Fruit fly (Drosophila melanogaster) whole organism, embryonic: ENCODE results near the gene Slu7.

Experiments
- ATbp ChIP-seq: fragments of 200-800 bp; sonication (Bioruptor generic); optimal IDR thresholded peaks from 2 replicates; lab custom pipeline; 2017; ENCODE audit warnings: missing biosample characterization, mild to moderate bottlenecking, missing genetic modification characterization, missing genetic modification reagents
- Ada2b ChIP-seq: fragments of 200-800 bp; sonication (Bioruptor generic); IDR thresholded peaks from 2 replicates; pipeline ENCODE4 v1.3.6; 2022; ENCODE audit warnings: missing biosample characterization, missing genetic modification characterization
- Bteb2 ChIP-seq: fragments of 200-800 bp; sonication (Bioruptor generic); optimal IDR thresholded peaks from 2 replicates; lab custom pipeline; 2016; ENCODE audit warnings: missing biosample characterization, missing genetic modification characterization
- CG11723 ChIP-seq: fragments of 200-800 bp; sonication (Bioruptor generic); optimal IDR thresholded peaks from 2 replicates; lab custom pipeline; 2017; ENCODE audit warnings: missing biosample characterization, mild to moderate bottlenecking, missing genetic modification characterization
- CG1233 ChIP-seq: fragments of 200-800 bp; sonication (Bioruptor generic); optimal IDR thresholded peaks from 4 replicates; lab custom pipeline; 2018; ENCODE audit warnings: missing biosample characterization, mild to moderate bottlenecking, missing genetic modification characterization
- CG14441 ChIP-seq: fragments of 200-800 bp; sonication (Bioruptor generic); IDR thresholded peaks from 2 replicates; pipeline ENCODE4 v1.3.6; 2022; ENCODE audit warnings: missing biosample characterization, missing genetic modification characterization
- CG15601 ChIP-seq: fragments of 200-800 bp; sonication (Bioruptor generic); optimal IDR thresholded peaks from 3 replicates; lab custom pipeline; 2019; ENCODE audit warnings: missing biosample characterization, mild to moderate bottlenecking, missing genetic modification characterization, moderate library complexity
- CG16813 ChIP-seq: fragments of 200-800 bp; sonication (Bioruptor generic); IDR thresholded peaks from 3 replicates; pipeline ENCODE4 v1.3.6; 2022; ENCODE audit warnings: missing biosample characterization, missing genetic modification characterization; ENCODE audit not compliant: partially characterized antibody
- CG2678 ChIP-seq: fragments of 200-800 bp; sonication (Bioruptor generic); optimal IDR thresholded peaks from 3 replicates; lab custom pipeline; 2019; ENCODE audit warnings: missing biosample characterization, mild to moderate bottlenecking, missing genetic modification characterization, moderate library complexity
- CG2875 ChIP-seq: fragments of 200-800 bp; sonication (Bioruptor generic); optimal IDR thresholded peaks from 2 replicates; lab custom pipeline; 2017; ENCODE audit warnings: missing biosample characterization, mild to moderate bottlenecking, missing genetic modification characterization, missing genetic modification reagents
- CG33213 ChIP-seq: fragments of 200-800 bp; sonication (Bioruptor generic); optimal IDR thresholded peaks from 3 replicates; lab custom pipeline; 2016; ENCODE audit warnings: missing biosample characterization, missing genetic modification characterization
- CG33557 ChIP-seq: fragments of 200-800 bp; sonication (Bioruptor generic); optimal IDR thresholded peaks from 2 replicates; lab custom pipeline; 2019; ENCODE audit warnings: missing biosample characterization, mild to moderate bottlenecking, missing genetic modification characterization, moderate library complexity
- CG3407 ChIP-seq: fragments of 200-800 bp; sonication (Bioruptor generic); optimal IDR thresholded peaks from 2 replicates; lab custom pipeline; 2018; ENCODE audit warnings: missing biosample characterization, mild to moderate bottlenecking, missing genetic modification characterization
- CG4360 ChIP-seq: fragments of 200-800 bp; sonication (Bioruptor generic); IDR thresholded peaks from 2 replicates; pipeline ENCODE4 v1.3.6; 2022; ENCODE audit warnings: missing biosample characterization, missing genetic modification characterization
- CG43689 ChIP-seq: fragments of 200-800 bp; sonication (Bioruptor generic); IDR thresholded peaks from 2 replicates; pipeline ENCODE4 v1.3.6; 2022; ENCODE audit warnings: missing biosample characterization, missing genetic modification characterization
- CG7928 ChIP-seq: fragments of 200-800 bp; sonication (Bioruptor generic); optimal IDR thresholded peaks from 2 replicates; lab custom pipeline; 2017; ENCODE audit warnings: missing biosample characterization, mild to moderate bottlenecking, missing genetic modification characterization
- CG8478 ChIP-seq: fragments of >200 bp; optimal IDR thresholded peaks from 2 replicates; lab custom pipeline; 2018
- Dref ChIP-seq: fragments of 200-800 bp; sonication (Bioruptor generic); IDR thresholded peaks from 2 replicates; pipeline ENCODE4 v1.3.6; 2022; ENCODE audit warnings: missing biosample characterization, missing genetic modification characterization
- Gug ChIP-seq: fragments of 200-800 bp; sonication (Bioruptor generic); IDR thresholded peaks from 4 replicates; pipeline ENCODE4 v1.3.6; 2022; ENCODE audit warnings: missing biosample characterization, missing genetic modification characterization
- Hand ChIP-seq: fragments of 200-800 bp; sonication (Bioruptor generic); optimal IDR thresholded peaks from 2 replicates; lab custom pipeline; 2017; ENCODE audit warnings: mild to moderate bottlenecking, missing biosample characterization, missing genetic modification reagents, missing genetic modification characterization
- MESR4 ChIP-seq: fragments of 200-800 bp; sonication (Bioruptor generic); optimal IDR thresholded peaks from 2 replicates; lab custom pipeline; 2018; ENCODE audit warnings: missing biosample characterization, mild to moderate bottlenecking, missing genetic modification characterization, moderate library complexity
- Med ChIP-seq: fragments of 200-800 bp; sonication (Bioruptor generic); peaks from one replicate; lab custom pipeline; 2016; ENCODE audit warnings: missing biosample characterization, missing genetic modification characterization, mild to moderate bottlenecking, inconsistent platforms, moderate library complexity
- Mes4 ChIP-seq: fragments of 200-800 bp; sonication (Bioruptor generic); optimal IDR thresholded peaks from 2 replicates; lab custom pipeline; 2016; ENCODE audit warnings: missing biosample characterization, missing genetic modification characterization
- NFAT ChIP-seq: fragments of 200-800 bp; sonication (Bioruptor generic); IDR thresholded peaks from 2 replicates; pipeline ENCODE4 v1.3.6; 2022; ENCODE audit warnings: missing biosample characterization, missing genetic modification characterization
- Oli ChIP-seq: fragments of 200-800 bp; sonication (Bioruptor generic); optimal IDR thresholded peaks from 2 replicates; lab custom pipeline; 2018; ENCODE audit warnings: missing biosample characterization, mild to moderate bottlenecking, missing genetic modification characterization, moderate library complexity
- Sry-β ChIP-seq: fragments of 200-800 bp; sonication (Bioruptor generic); optimal IDR thresholded peaks from 2 replicates; lab custom pipeline; 2018; ENCODE audit warnings: missing biosample characterization, mild to moderate bottlenecking, missing genetic modification characterization, moderate library complexity
- abd-A ChIP-seq: fragments of 200-800 bp; sonication (Bioruptor generic); optimal IDR thresholded peaks from 3 replicates; lab custom pipeline; 2019; ENCODE audit warnings: missing biosample characterization, mild to moderate bottlenecking, missing genetic modification characterization, moderate library complexity
- aop ChIP-seq: fragments of 200-800 bp; sonication (Bioruptor generic); IDR thresholded peaks from 2 replicates; pipeline ENCODE4 v1.3.6; 2022; ENCODE audit warnings: missing biosample characterization, missing genetic modification characterization
- cas ChIP-seq: fragments of 200-800 bp; sonication (Bioruptor generic); IDR thresholded peaks from 2 replicates; pipeline ENCODE4 v1.3.6; 2022; ENCODE audit warnings: missing biosample characterization, missing genetic modification characterization
- chinmo ChIP-seq: fragments of 200-800 bp; sonication (Bioruptor generic); IDR thresholded peaks from 4 replicates; pipeline ENCODE4 v1.3.6; 2022; ENCODE audit warnings: missing biosample characterization, missing genetic modification characterization; ENCODE audit not compliant: partially characterized antibody
- chn ChIP-seq: fragments of 200-800 bp; sonication (Bioruptor generic); optimal IDR thresholded peaks from 2 replicates; lab custom pipeline; 2016; ENCODE audit warnings: missing biosample characterization, missing genetic modification characterization
- crol ChIP-seq: fragments of 200-800 bp; sonication (Bioruptor generic); IDR thresholded peaks from 2 replicates; pipeline ENCODE4 v1.3.6; 2022; ENCODE audit warnings: missing biosample characterization, missing genetic modification characterization
- cwo ChIP-seq: fragments of 200-800 bp; sonication (Bioruptor generic); optimal IDR thresholded peaks from 3 replicates; lab custom pipeline; 2017; ENCODE audit warnings: missing biosample characterization, missing genetic modification characterization, mild to moderate bottlenecking, moderate library complexity, missing genetic modification reagents
- dmrt99B ChIP-seq: fragments of 200-800 bp; sonication (Bioruptor generic); optimal IDR thresholded peaks from 2 replicates; lab custom pipeline; 2018; ENCODE audit warnings: missing biosample characterization, mild to moderate bottlenecking, missing genetic modification characterization, moderate library complexity
- gem ChIP-seq: fragments of 200-800 bp; sonication (Bioruptor generic); optimal IDR thresholded peaks from 2 replicates; lab custom pipeline; 2019; ENCODE audit warnings: missing biosample characterization, mild to moderate bottlenecking, missing genetic modification characterization, moderate library complexity
- grau ChIP-seq: fragments of 200-800 bp; optimal IDR thresholded peaks from 3 replicates; lab custom pipeline; 2019; ENCODE audit warnings: missing biosample characterization, mild to moderate bottlenecking, missing genetic modification characterization, moderate library complexity
- ken ChIP-seq: fragments of 200-800 bp; sonication (Bioruptor generic); IDR thresholded peaks from 3 replicates; pipeline ENCODE4 v1.3.6; 2022; ENCODE audit warnings: missing biosample characterization, missing genetic modification characterization
- kni ChIP-seq: fragments of 200-800 bp; sonication (Bioruptor generic); optimal IDR thresholded peaks from 3 replicates; lab custom pipeline; 2017; ENCODE audit warnings: mild to moderate bottlenecking, missing biosample characterization, missing genetic modification reagents, missing genetic modification characterization
- mld ChIP-seq: fragments of 200-800 bp; sonication (Bioruptor generic); IDR thresholded peaks from 3 replicates; pipeline ENCODE4 v1.3.6; 2022; ENCODE audit warnings: missing biosample characterization, missing genetic modification characterization; ENCODE audit not compliant: partially characterized antibody
- pros ChIP-seq: fragments of 200-800 bp; sonication (Bioruptor generic); optimal IDR thresholded peaks from 3 replicates; lab custom pipeline; 2019; ENCODE audit warnings: missing biosample characterization, mild to moderate bottlenecking, missing genetic modification characterization, moderate library complexity
- row ChIP-seq: fragments of 200-800 bp; sonication (Bioruptor generic); IDR thresholded peaks from 3 replicates; pipeline ENCODE4 v1.3.6; 2022; ENCODE audit warnings: missing biosample characterization, missing genetic modification characterization
- sens ChIP-seq: fragments of 200-800 bp; sonication (Bioruptor generic); peaks from one replicate; lab custom pipeline; 2016; ENCODE audit warnings: missing biosample characterization, missing genetic modification characterization
- sqz ChIP-seq: fragments of 200-800 bp; sonication (Bioruptor generic); optimal IDR thresholded peaks from 3 replicates; lab custom pipeline; 2018; ENCODE audit warnings: missing biosample characterization, mild to moderate bottlenecking, missing genetic modification characterization
- zfh1 ChIP-seq: fragments of 200-800 bp; sonication (Bioruptor generic); IDR thresholded peaks from 3 replicates; pipeline ENCODE4 v1.3.6; 2022; ENCODE audit warnings: missing biosample characterization, missing genetic modification characterization

Gene Slu7

DNA sequence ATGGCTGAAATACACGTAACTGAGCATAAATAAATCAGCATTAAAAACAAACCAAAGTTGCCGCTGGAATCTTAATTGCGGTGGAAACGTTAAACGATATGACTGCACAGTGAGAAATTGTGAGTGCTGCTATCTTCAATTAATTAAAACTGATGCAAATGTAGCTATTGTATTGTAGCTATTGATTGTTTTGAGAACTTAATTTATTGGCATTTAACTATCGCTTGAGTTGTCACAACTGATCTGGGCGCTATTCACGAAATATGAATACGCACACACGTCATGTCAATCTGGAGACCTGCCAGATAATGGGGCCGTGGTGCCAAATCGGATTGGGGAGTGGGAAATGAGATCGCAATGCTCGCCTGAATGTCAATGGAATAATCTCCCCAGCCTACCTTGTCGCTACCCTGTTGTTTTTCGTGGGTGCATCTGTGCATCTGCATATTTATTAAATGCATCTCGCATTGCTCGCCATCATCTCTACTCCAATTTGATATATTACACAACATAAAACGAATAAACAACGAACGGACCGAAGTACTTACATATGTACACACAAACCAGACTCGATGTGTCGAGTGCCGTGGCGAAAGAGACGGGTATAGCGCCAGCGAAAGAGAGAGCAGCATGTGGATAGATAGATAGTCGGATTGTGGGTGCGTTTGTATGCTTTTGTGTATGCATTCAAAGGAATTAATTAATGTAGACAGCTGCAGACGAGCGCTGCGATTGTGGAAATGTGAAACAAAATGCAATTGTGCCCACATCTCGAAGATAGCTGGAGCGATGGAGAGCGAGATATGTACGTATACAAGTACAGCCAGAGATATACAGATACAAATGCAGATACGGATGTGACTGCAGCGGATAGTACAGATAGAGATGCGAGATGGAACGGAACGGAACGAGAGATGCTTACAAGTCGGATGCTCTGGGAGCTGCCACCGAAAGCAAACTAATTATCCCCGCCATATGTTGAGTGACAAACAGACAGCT, 44.9 kb upstream of the Slu7 start (continued):
- TF ChIP-seq Hand (GFP tag; lab: Kevin White, UChicago) (no peak), chn (GFP tag; lab: Kevin White, UChicago) (no peak), aop (GFP tag; lab: Robert Waterston, UW) (0 out of 2 replicates have a peak, but pooled peaks have one; percentile 3), Bteb2 (no peak), NFAT (no peak), CG33557 (GFP tag; lab: Kevin White, UChicago) (peak; percentile 45), Mes4 (GFP tag; lab: Kevin White, UChicago) (no peak), CG11723 (no peak), Oli (no peak), CG8478 (no peak), Dref (GFP tag; lab: Robert Waterston, UW) (no peak)

DNA sequence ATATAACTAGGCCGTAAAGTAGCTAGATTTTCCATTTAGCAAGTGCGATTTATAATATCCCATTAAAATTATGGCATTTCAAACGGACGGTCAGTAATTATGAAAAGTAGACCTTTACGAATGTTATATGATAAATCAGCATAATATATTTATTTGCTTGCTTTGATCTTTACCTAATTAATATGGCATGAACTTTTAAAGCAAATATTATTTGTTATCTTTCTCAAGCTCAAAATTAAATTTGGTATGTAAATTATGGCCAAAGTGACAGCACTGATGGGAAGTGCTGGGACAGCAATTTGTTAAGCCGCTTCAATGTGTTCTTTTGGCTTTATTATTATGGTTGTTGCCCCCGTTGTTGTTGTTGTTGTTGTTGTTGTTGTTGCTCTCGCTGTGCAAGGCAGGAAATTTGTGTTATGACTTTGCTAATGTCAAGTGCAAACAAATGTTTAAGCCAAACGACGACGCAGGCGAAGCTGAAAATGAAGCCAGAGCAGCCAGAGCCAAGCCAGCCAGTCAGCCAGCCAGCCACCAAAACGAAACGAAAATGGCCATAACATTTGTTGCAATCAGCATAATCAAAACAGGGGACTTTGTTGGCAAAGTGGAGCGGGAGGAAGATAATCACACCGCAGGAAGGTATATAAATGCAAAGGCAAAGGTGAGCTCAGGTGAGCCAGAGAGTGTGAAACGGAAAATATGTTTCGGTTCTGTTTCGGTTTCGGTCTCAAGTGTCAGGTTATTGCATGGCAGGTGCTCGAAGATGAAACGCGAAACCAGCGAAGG, 43.8 kb upstream of the Slu7 start:
- TF ChIP-seq CG15601 (tag; lab: Kevin White, UChicago) (peak; percentile 3), CG16813 (0 out of 3 replicates have a peak, but pooled peaks have one; percentile 28), ken (GFP tag; lab: Robert Waterston, UW) (0 out of 3 replicates have a peak, but pooled peaks have one; percentile 21), Gug (GFP tag; lab: Robert Waterston, UW) (no peak), CG2875 (GFP tag; lab: Kevin White, UChicago) (no peak), ATbp (GFP tag; lab: Kevin White, UChicago) (no peak), CG33213 (no peak), Sry-β (GFP tag; lab: Kevin White, UChicago) (peak; percentile 79), CG43689 (no peak), CG14441 (GFP tag; lab: Robert Waterston, UW) (no peak), CG3407 (GFP tag; lab: Kevin White, UChicago) (no peak), sens (peak; percentile 44), grau (peak; percentile 5), CG2678 (tag; lab: Kevin White, UChicago) (no peak), kni (no peak), CG4360 (peak; percentile 83), CG1233 (GFP tag; lab: Kevin White, UChicago) (no peak), dmrt99B (tag; lab: Kevin White, UChicago) (peak; percentile 22), mld (GFP tag; lab: Robert Waterston, UW) (no peak), row (GFP tag; lab: Robert Waterston, UW) (peak; percentile 35; the same call in 1 of the 3 replicates), gem (tag; lab: Kevin White, UChicago) (peak; percentile 9), CG7928 (GFP tag; lab: Kevin White, UChicago) (no peak)

DNA sequence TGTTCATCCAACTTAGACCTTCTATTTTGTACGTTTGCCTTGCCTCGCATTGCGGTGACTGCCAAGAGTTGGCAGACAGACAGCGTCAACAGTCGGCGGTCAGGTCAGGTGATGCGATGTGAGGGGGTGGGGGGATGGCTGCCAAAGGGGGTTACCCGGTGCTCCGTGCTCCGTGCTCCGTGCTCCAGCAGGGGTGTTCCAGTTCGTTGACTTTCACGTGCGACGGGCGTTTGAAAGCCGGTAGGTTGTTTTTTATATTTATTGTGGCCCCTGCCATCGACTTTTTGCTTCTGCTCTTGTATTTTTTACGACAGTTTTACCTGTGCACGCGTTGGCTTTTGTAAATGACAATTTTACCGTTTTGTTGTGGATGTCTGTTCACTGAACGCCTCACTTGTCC, 43.2 kb upstream of the Slu7 start:
- TF ChIP-seq sqz (peak; percentile 1), chinmo (GFP tag; lab: Robert Waterston, UW) (0 out of 4 replicates have a peak, but pooled peaks have one; percentile 28), Ada2b (GFP tag; lab: Robert Waterston, UW) (no peak), zfh1 (GFP tag; lab: Robert Waterston, UW) (0 out of 3 replicates have a peak, but pooled peaks have one; percentile 9), pros (GFP tag; lab: Kevin White, UChicago) (peak; percentile 12), abd-A (peak; percentile 27), cwo (GFP tag; lab: Kevin White, UChicago) (peak; percentile 72), MESR4 (GFP tag; lab: Kevin White, UChicago) (no peak), crol (GFP tag; lab: Robert Waterston, UW) (peak; percentile 44; the same call in 1 of the 2 replicates), cas (GFP tag; lab: Robert Waterston, UW) (no peak), Med (GFP tag; lab: Kevin White, UChicago) (peak; percentile 44)
